Worm (Caenorhabditis elegans) whole organism, L1 larva: ENCODE data around the gene rpt-2.

ENCODE experiments used
- C16A3.4 ChIP-seq: fragments of 150-350 bp; optimal IDR thresholded peaks from 2 replicates; lab custom pipeline; 2014; ENCODE audit warnings: missing biosample characterization, missing genetic modification characterization
- C34B4.2 ChIP-seq: sonication (generic microtip); optimal IDR thresholded peaks from 2 replicates; lab custom pipeline; 2017; ENCODE audit warnings: mild to moderate bottlenecking, missing genetic modification characterization, missing compliant biosample characterization
- F16B12.6 ChIP-seq: fragments of 150-350 bp; optimal IDR thresholded peaks from 2 replicates; lab custom pipeline; 2014; ENCODE audit warnings: missing biosample characterization, missing genetic modification characterization
- aha-1 ChIP-seq: fragments of 150-350 bp; optimal IDR thresholded peaks from 2 replicates; lab custom pipeline; 2014; ENCODE audit warnings: missing biosample characterization, missing genetic modification characterization
- alr-1 ChIP-seq: fragments of 200-800 bp; sonication (Bioruptor generic); optimal IDR thresholded peaks from 2 replicates; lab custom pipeline; 2018; ENCODE audit warnings: borderline replicate concordance, mild to moderate bottlenecking, missing genetic modification characterization, missing compliant biosample characterization
- aly-2 ChIP-seq: fragments of 150-350 bp; optimal IDR thresholded peaks from 2 replicates; lab custom pipeline; 2014; ENCODE audit warnings: missing biosample characterization, missing genetic modification characterization
- ama-1 ChIP-seq: fragments of 150-350 bp; optimal IDR thresholded peaks from 2 replicates; lab custom pipeline; 2014
- ceh-63 ChIP-seq: fragments of 200-800 bp; sonication (Bioruptor generic); optimal IDR thresholded peaks from 2 replicates; lab custom pipeline; 2018; ENCODE audit warnings: mild to moderate bottlenecking, missing genetic modification characterization, missing compliant biosample characterization
- ceh-8 ChIP-seq: fragments of 200-800 bp; sonication (Bioruptor generic); optimal IDR thresholded peaks from 2 replicates; lab custom pipeline; 2018; ENCODE audit warnings: mild to moderate bottlenecking, missing genetic modification characterization, moderate library complexity, missing compliant biosample characterization
- ceh-82 ChIP-seq, 3 experiments: fragments of 150-350 bp in 1 of 3; sonication (generic microtip) in 2 of 3; optimal IDR thresholded peaks; 2 replicates each; lab custom pipeline; 2014 to 2017; ENCODE audit warnings: missing biosample characterization in 3 of 3, missing genetic modification characterization in 3 of 3
- ceh-88 ChIP-seq: fragments of 200-800 bp; sonication (Bioruptor generic); IDR thresholded peaks from 2 replicates; pipeline ENCODE4 v1.3.6; 2022; ENCODE audit warnings: missing genetic modification characterization, missing compliant biosample characterization
- ceh-90 ChIP-seq: sonication (generic microtip); optimal IDR thresholded peaks from 2 replicates; lab custom pipeline; 2016; ENCODE audit warnings: missing genetic modification characterization, missing compliant biosample characterization
- ces-1 ChIP-seq: fragments of 150-350 bp; optimal IDR thresholded peaks from 2 replicates; lab custom pipeline; 2014; ENCODE audit warnings: missing biosample characterization, missing genetic modification reagents, missing genetic modification characterization
- dpl-1 ChIP-seq, 3 experiments: fragments of 150-350 bp in 2 of 3; sonication (generic microtip) in 1 of 3; optimal IDR thresholded peaks; 2 replicates each; lab custom pipeline; 2014 to 2017; ENCODE audit warnings: missing biosample characterization in 3 of 3, missing genetic modification characterization in 3 of 3, missing genetic modification reagents in 3 of 3
- efl-3 ChIP-seq: fragments of 200-800 bp; sonication (Bioruptor generic); optimal IDR thresholded peaks from 2 replicates; lab custom pipeline; 2018; ENCODE audit warnings: mild to moderate bottlenecking, missing genetic modification characterization, missing compliant biosample characterization
- egl-13 ChIP-seq: sonication (generic microtip); optimal IDR thresholded peaks from 2 replicates; lab custom pipeline; 2016; ENCODE audit warnings: missing genotype, missing genetic modification reagents, missing genetic modification characterization, missing compliant biosample characterization
- elt-3 ChIP-seq, 6 experiments: fragments of 150-350 bp in 1 of 6; sonication (generic microtip); optimal IDR thresholded peaks; 2 replicates each; lab custom pipeline; 2017 to 2018; ENCODE audit warnings: missing biosample characterization in 6 of 6, missing genetic modification characterization in 6 of 6, inconsistent platforms in 1 of 6
- ets-5 ChIP-seq: fragments of 200-800 bp; sonication (Bioruptor generic); IDR thresholded peaks from 2 replicates; pipeline ENCODE4 v1.3.6; 2022; ENCODE audit warnings: missing genetic modification characterization, missing compliant biosample characterization
- fkh-4 ChIP-seq: sonication (generic microtip); optimal IDR thresholded peaks from 2 replicates; lab custom pipeline; 2016; ENCODE audit warnings: missing compliant biosample characterization, missing genetic modification characterization, borderline replicate concordance
- fkh-8 ChIP-seq: sonication (generic microtip); optimal IDR thresholded peaks from 2 replicates; lab custom pipeline; 2016; ENCODE audit warnings: mild to moderate bottlenecking, missing genetic modification characterization, missing compliant biosample characterization
- fos-1 ChIP-seq: fragments of 150-350 bp; optimal IDR thresholded peaks from 2 replicates; lab custom pipeline; 2014; ENCODE audit warnings: missing biosample characterization, missing genetic modification characterization
- grh-1 ChIP-seq: fragments of 200-800 bp; sonication (Bioruptor generic); IDR thresholded peaks from 2 replicates; pipeline ENCODE4 v1.3.6; 2022; ENCODE audit warnings: missing genetic modification reagents, missing genetic modification characterization, missing compliant biosample characterization
- hlh-17 ChIP-seq: fragments of 200-800 bp; sonication (Bioruptor generic); optimal IDR thresholded peaks from 2 replicates; lab custom pipeline; 2018; ENCODE audit warnings: missing genetic modification characterization, mild to moderate bottlenecking, missing compliant biosample characterization, moderate library complexity, borderline replicate concordance
- hlh-4 ChIP-seq: sonication (generic microtip); optimal IDR thresholded peaks from 2 replicates; lab custom pipeline; 2016; ENCODE audit warnings: mild to moderate bottlenecking, missing genetic modification characterization, missing compliant biosample characterization
- hpl-2 ChIP-seq: fragments of 150-350 bp; optimal IDR thresholded peaks from 2 replicates; lab custom pipeline; 2014; ENCODE audit warnings: missing biosample characterization, missing genetic modification reagents, missing genetic modification characterization
- irx-1 ChIP-seq: sonication (generic microtip); optimal IDR thresholded peaks from 2 replicates; lab custom pipeline; 2016; ENCODE audit warnings: missing genetic modification characterization, missing compliant biosample characterization
- isw-1 ChIP-seq: fragments of 200-800 bp; sonication (Bioruptor generic); IDR thresholded peaks from 2 replicates; pipeline ENCODE4 v1.3.6; 2022; ENCODE audit warnings: missing genetic modification characterization, missing compliant biosample characterization
- lin-35 ChIP-seq, 2 experiments: fragments of 150-350 bp; optimal IDR thresholded peaks; 2 replicates each; lab custom pipeline; 2014; ENCODE audit warnings: missing biosample characterization in 2 of 2, missing genetic modification characterization in 2 of 2, missing genetic modification reagents in 2 of 2
- lin-39 ChIP-seq: fragments of 150-350 bp; optimal IDR thresholded peaks from 2 replicates; lab custom pipeline; 2014; ENCODE audit warnings: missing biosample characterization, missing genetic modification reagents, missing genetic modification characterization
- mab-9 ChIP-seq: fragments of 200-800 bp; sonication (Bioruptor generic); IDR thresholded peaks from 2 replicates; pipeline ENCODE4 v1.3.6; 2022; ENCODE audit warnings: missing genetic modification reagents, missing genetic modification characterization, missing compliant biosample characterization
- mdl-1 ChIP-seq, 2 experiments: fragments of 150-350 bp; optimal IDR thresholded peaks; 2 replicates each; lab custom pipeline; 2014 to 2017; ENCODE audit warnings: missing biosample characterization in 2 of 2, missing genetic modification characterization in 2 of 2, inconsistent platforms in 1 of 2
- nhr-11 ChIP-seq: fragments of 150-350 bp; optimal IDR thresholded peaks from 2 replicates; lab custom pipeline; 2014; ENCODE audit warnings: missing biosample characterization, missing genetic modification characterization
- nhr-19 ChIP-seq: fragments of 200-800 bp; sonication (Bioruptor generic); conservative IDR thresholded peaks from 2 replicates; pipeline ENCODE4 v1.3.6; 2022; ENCODE audit warnings: missing genetic modification characterization, missing compliant biosample characterization
- nhr-47 ChIP-seq: sonication (generic microtip); optimal IDR thresholded peaks from 2 replicates; lab custom pipeline; 2016; ENCODE audit warnings: mild to moderate bottlenecking, missing genetic modification characterization, moderate library complexity, missing compliant biosample characterization
- nhr-71 ChIP-seq: sonication (generic microtip); optimal IDR thresholded peaks from 2 replicates; lab custom pipeline; 2016; ENCODE audit warnings: mild to moderate bottlenecking, missing genetic modification characterization, moderate library complexity, missing compliant biosample characterization
- nhr-76 ChIP-seq: sonication (generic microtip); optimal IDR thresholded peaks from 2 replicates; lab custom pipeline; 2017; ENCODE audit warnings: missing biosample characterization, missing genetic modification characterization
- nhr-77 ChIP-seq: fragments of 150-350 bp; optimal IDR thresholded peaks from 2 replicates; lab custom pipeline; 2014; ENCODE audit warnings: missing biosample characterization, missing genetic modification characterization
- nhr-90 ChIP-seq: sonication (generic microtip); optimal IDR thresholded peaks from 2 replicates; lab custom pipeline; 2016; ENCODE audit warnings: mild to moderate bottlenecking, missing genetic modification characterization, missing compliant biosample characterization; ENCODE audit not compliant: poor library complexity
- pqm-1 ChIP-seq: sonication (generic microtip); optimal IDR thresholded peaks from 3 replicates; lab custom pipeline; 2017; ENCODE audit warnings: missing biosample characterization, missing genetic modification characterization
- rnt-1 ChIP-seq: sonication (generic microtip); optimal IDR thresholded peaks from 2 replicates; lab custom pipeline; 2016; ENCODE audit warnings: mild to moderate bottlenecking, missing genetic modification characterization, moderate library complexity, missing compliant biosample characterization
- skn-1 ChIP-seq: fragments of 150-350 bp; optimal IDR thresholded peaks from 2 replicates; lab custom pipeline; 2014; ENCODE audit warnings: missing biosample characterization, missing genetic modification characterization
- sptf-1 ChIP-seq: fragments of 150-350 bp; optimal IDR thresholded peaks from 2 replicates; lab custom pipeline; 2014; ENCODE audit warnings: missing biosample characterization, missing genetic modification characterization
- tbx-2 ChIP-seq: sonication (generic microtip); optimal IDR thresholded peaks from 2 replicates; lab custom pipeline; 2016; ENCODE audit warnings: missing genetic modification characterization, missing compliant biosample characterization
- tlp-1 ChIP-seq: fragments of 150-350 bp; optimal IDR thresholded peaks from 2 replicates; lab custom pipeline; 2014; ENCODE audit warnings: missing biosample characterization, missing genetic modification characterization
- unc-130 ChIP-seq: fragments of 150-350 bp; optimal IDR thresholded peaks from 2 replicates; lab custom pipeline; 2017; ENCODE audit warnings: missing biosample characterization, missing genetic modification characterization, inconsistent platforms
- unc-30 ChIP-seq: sonication (generic microtip); optimal IDR thresholded peaks from 2 replicates; lab custom pipeline; 2017; ENCODE audit warnings: missing biosample characterization, missing genetic modification characterization
- unc-98 ChIP-seq: fragments of 200-800 bp; sonication (Bioruptor generic); IDR thresholded peaks from 2 replicates; pipeline ENCODE4 v1.3.6; 2022; ENCODE audit warnings: missing genetic modification characterization, missing compliant biosample characterization
- vab-15 ChIP-seq: sonication (generic microtip); optimal IDR thresholded peaks from 2 replicates; lab custom pipeline; 2017; ENCODE audit warnings: missing genotype, mild to moderate bottlenecking, missing genetic modification characterization, missing compliant biosample characterization
- xbp-1 ChIP-seq: sonication (generic microtip); optimal IDR thresholded peaks from 2 replicates; lab custom pipeline; 2016; ENCODE audit warnings: missing genetic modification characterization, missing compliant biosample characterization
- zag-1 ChIP-seq: fragments of 150-350 bp; optimal IDR thresholded peaks from 2 replicates; lab custom pipeline; 2014; ENCODE audit warnings: missing biosample characterization, missing genetic modification characterization
- zip-4 ChIP-seq: fragments of 200-800 bp; sonication (Bioruptor generic); optimal IDR thresholded peaks from 2 replicates; lab custom pipeline; 2018; ENCODE audit warnings: mild to moderate bottlenecking, missing genetic modification characterization, moderate library complexity, missing compliant biosample characterization
- ztf-11 ChIP-seq, 2 experiments: sonication (generic microtip); optimal IDR thresholded peaks; 2 replicates each; lab custom pipeline; 2016 to 2017; ENCODE audit warnings: missing genetic modification characterization in 2 of 2, missing biosample characterization in 1 of 2, missing compliant biosample characterization in 1 of 2
- ztf-4 ChIP-seq: fragments of 150-350 bp; optimal IDR thresholded peaks from 2 replicates; lab custom pipeline; 2014; ENCODE audit warnings: missing biosample characterization, missing genetic modification characterization

The rpt-2 gene

DNA sequence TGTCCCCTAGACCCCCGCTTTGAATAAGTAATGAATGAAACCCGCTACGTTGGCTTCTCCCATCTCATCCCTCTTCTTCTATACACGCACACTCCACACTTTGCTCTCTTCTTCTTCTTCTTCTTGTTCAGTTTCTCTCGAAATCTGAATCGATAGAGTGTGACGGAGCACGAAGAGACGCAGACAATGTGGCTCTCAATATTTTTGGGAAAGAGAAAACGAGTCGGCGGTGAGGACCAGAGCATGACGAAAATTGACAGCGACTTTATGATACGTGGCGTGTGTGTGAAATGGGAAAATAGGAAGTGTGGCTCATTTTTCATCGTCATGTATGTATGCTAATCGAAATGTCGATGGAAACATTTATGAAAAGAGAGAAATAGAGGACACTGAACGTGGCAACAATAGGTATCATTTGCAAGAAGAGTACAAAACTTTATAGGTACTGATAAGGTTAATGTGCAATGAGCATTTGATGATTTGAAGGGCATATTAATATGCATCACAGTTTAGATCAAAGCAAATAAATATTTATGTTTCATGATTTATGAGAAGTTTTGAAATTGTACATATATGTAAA lies 25.9 kb downstream of the rpt-2 start (continued):
- TF ChIP-seq fkh-4 (no peak), nhr-47 (peak; percentile 50), ceh-90 (no peak), grh-1 (no peak), nhr-71 (peak; percentile 67), nhr-76 (no peak), nhr-90 (no peak), hlh-4 (tag; lab: Kevin White, UChicago) (no peak), nhr-19 (GFP tag; lab: Robert Waterston, UW) (no peak), zip-4 (GFP tag; lab: Kevin White, UChicago) (no peak), unc-130 (tag; lab: Kevin White, UChicago) (peak; percentile 1), egl-13 (tag; lab: Kevin White, UChicago) (peak; percentile 19), dpl-1 (GFP tag; optimal IDR thresholded peaks at IDR 0.05; lab: Kevin White, UChicago) (peak in 2 of 3 experiments; percentile 20 to 47), lin-35 (GFP tag; optimal IDR thresholded peaks at IDR 0.05; lab: Kevin White, UChicago) (peak in 1 of 2 experiments; percentile 29), fkh-8 (tag; lab: Kevin White, UChicago) (peak; percentile 87), aly-2 (no peak), elt-3 (tag; optimal IDR thresholded peaks at IDR 0.05; lab: Kevin White, UChicago) (no peak), vab-15 (tag; lab: Kevin White, UChicago) (no peak), C16A3.4 (tag; lab: Kevin White, UChicago) (no peak), ceh-88 (GFP tag; lab: Robert Waterston, UW) (no peak), tbx-2 (peak; percentile 55), ama-1 (lab: Kevin White, UChicago) (no peak), hlh-17 (no peak), isw-1 (GFP tag; lab: Robert Waterston, UW) (peak; percentile 30; the same call in 1 of the 2 replicates), ceh-82 (tag; optimal IDR thresholded peaks at IDR 0.05; lab: Kevin White, UChicago) (peak; percentile 34 to 59 (median 38)), ceh-63 (no peak), pqm-1 (no peak), skn-1 (peak; percentile 0), alr-1 (no peak), aha-1 (no peak), ceh-8 (GFP tag; lab: Kevin White, UChicago) (peak; percentile 47), mab-9 (no peak), fos-1 (tag; lab: Kevin White, UChicago) (no peak), unc-30 (no peak), efl-3 (no peak), mdl-1 (tag; optimal IDR thresholded peaks at IDR 0.05; lab: Kevin White, UChicago) (peak in 1 of 2 experiments; percentile 37), hpl-2 (GFP tag; lab: Kevin White, UChicago) (no peak), sptf-1 (tag; lab: Kevin White, UChicago) (no peak), F16B12.6 (tag; lab: Kevin White, UChicago) (no peak), C34B4.2 (tag; lab: Kevin White, UChicago) (no peak), unc-98 (GFP tag; lab: Robert Waterston, UW) (no peak), lin-39 (no peak), irx-1 (tag; lab: Kevin White, UChicago) (no peak), tlp-1 (tag; lab: Kevin White, UChicago) (no peak), ztf-11 (tag; optimal IDR thresholded peaks at IDR 0.05; lab: Kevin White, UChicago) (no peak), zag-1 (tag; lab: Kevin White, UChicago) (no peak), nhr-11 (tag; lab: Kevin White, UChicago) (no peak), ztf-4 (no peak), ets-5 (GFP tag; lab: Robert Waterston, UW) (no peak), ces-1 (GFP tag; lab: Kevin White, UChicago) (no peak), xbp-1 (tag; lab: Kevin White, UChicago) (peak; percentile 56), rnt-1 (tag; lab: Kevin White, UChicago) (peak; percentile 56), nhr-77 (tag; lab: Kevin White, UChicago) (no peak)
